Fruit fly (Drosophila melanogaster) whole organism, embryonic: ENCODE data around the gene CG14402.

ENCODE experiments used
- Atf-2 ChIP-seq: fragments of 200-800 bp; sonication (Bioruptor generic); optimal IDR thresholded peaks from 2 replicates; lab custom pipeline; 2016; ENCODE audit warnings: missing biosample characterization, missing genetic modification characterization
- B-H2 ChIP-seq: fragments of 200-800 bp; sonication (Bioruptor generic); optimal IDR thresholded peaks from 2 replicates; lab custom pipeline; 2018; ENCODE audit warnings: missing biosample characterization, mild to moderate bottlenecking, missing genetic modification characterization
- CG10209 ChIP-seq: fragments of 200-800 bp; sonication (Bioruptor generic); optimal IDR thresholded peaks from 3 replicates; lab custom pipeline; 2017; ENCODE audit warnings: missing biosample characterization, mild to moderate bottlenecking, missing genetic modification characterization, missing genetic modification reagents
- CG11085 ChIP-seq: fragments of 200-800 bp; sonication (Bioruptor generic); IDR thresholded peaks from 2 replicates; pipeline ENCODE4 v1.3.6; 2022; ENCODE audit warnings: missing biosample characterization, missing genetic modification characterization
- CG11560 ChIP-seq: fragments of 200-800 bp; sonication (Bioruptor generic); IDR thresholded peaks from 3 replicates; pipeline ENCODE4 v1.3.6; 2022; ENCODE audit warnings: missing biosample characterization, missing genetic modification characterization
- CG12744 ChIP-seq: fragments of 200-800 bp; sonication (Bioruptor generic); optimal IDR thresholded peaks from 2 replicates; lab custom pipeline; 2016; ENCODE audit warnings: missing biosample characterization, missing genetic modification characterization
- CG14050 ChIP-seq: fragments of 200-800 bp; sonication (Bioruptor generic); IDR thresholded peaks from 3 replicates; pipeline ENCODE4 v1.3.6; 2022; ENCODE audit warnings: missing biosample characterization, missing genetic modification characterization
- CG15601 ChIP-seq: fragments of 200-800 bp; sonication (Bioruptor generic); optimal IDR thresholded peaks from 3 replicates; lab custom pipeline; 2019; ENCODE audit warnings: missing biosample characterization, mild to moderate bottlenecking, missing genetic modification characterization, moderate library complexity
- CG17568 ChIP-seq: fragments of 200-800 bp; sonication (Bioruptor generic); optimal IDR thresholded peaks from 2 replicates; lab custom pipeline; 2018; ENCODE audit warnings: missing biosample characterization, mild to moderate bottlenecking, missing genetic modification characterization, moderate library complexity
- CG2120 ChIP-seq: fragments of 200-800 bp; sonication (Bioruptor generic); optimal IDR thresholded peaks from 3 replicates; lab custom pipeline; 2016; ENCODE audit warnings: missing biosample characterization, missing genetic modification characterization
- CG2199 ChIP-seq: fragments of 200-800 bp; sonication (Bioruptor generic); IDR thresholded peaks from 3 replicates; pipeline ENCODE4 v1.3.6; 2022; ENCODE audit warnings: missing biosample characterization, missing genetic modification characterization
- CG3995 ChIP-seq: fragments of 200-800 bp; sonication (Bioruptor generic); optimal IDR thresholded peaks from 3 replicates; lab custom pipeline; 2016; ENCODE audit warnings: missing biosample characterization, missing genetic modification characterization
- CG7372 ChIP-seq: fragments of 200-800 bp; sonication (Bioruptor generic); IDR thresholded peaks from 2 replicates; pipeline ENCODE4 v1.3.6; 2022; ENCODE audit warnings: missing biosample characterization, missing genetic modification characterization
- CG7839 ChIP-seq: fragments of 200-800 bp; sonication (Bioruptor generic); optimal IDR thresholded peaks from 3 replicates; lab custom pipeline; 2018; ENCODE audit warnings: missing biosample characterization, mild to moderate bottlenecking, missing genetic modification characterization, moderate library complexity
- CG9215 ChIP-seq: fragments of 200-800 bp; sonication (Bioruptor generic); IDR thresholded peaks from 2 replicates; pipeline ENCODE4 v1.3.6; 2022; ENCODE audit warnings: missing biosample characterization, missing genetic modification characterization
- CTCF ChIP-seq: fragments of 200-800 bp; sonication (Bioruptor generic); optimal IDR thresholded peaks from 2 replicates; lab custom pipeline; 2017; ENCODE audit warnings: missing biosample characterization, mild to moderate bottlenecking, missing genetic modification characterization, moderate library complexity
- CkIIα-i1 ChIP-seq: fragments of 200-800 bp; sonication (Bioruptor generic); IDR thresholded peaks from 2 replicates; pipeline ENCODE4 v1.3.6; 2022; ENCODE audit warnings: missing biosample characterization, missing genetic modification characterization
- Dek ChIP-seq: fragments of 200-800 bp; sonication (Bioruptor generic); optimal IDR thresholded peaks from 3 replicates; lab custom pipeline; 2019; ENCODE audit warnings: missing biosample characterization, mild to moderate bottlenecking, missing genetic modification characterization, moderate library complexity
- Ets97D ChIP-seq: fragments of 200-800 bp; sonication (Bioruptor generic); optimal IDR thresholded peaks from 3 replicates; lab custom pipeline; 2016; ENCODE audit warnings: missing biosample characterization, missing genetic modification characterization
- Hey ChIP-seq: fragments of 200-800 bp; sonication (Bioruptor generic); optimal IDR thresholded peaks from 3 replicates; lab custom pipeline; 2018; ENCODE audit warnings: missing biosample characterization, mild to moderate bottlenecking, missing genetic modification characterization
- Hr39 ChIP-seq: fragments of >200 bp; optimal IDR thresholded peaks from 2 replicates; lab custom pipeline; 2017
- Lim3 ChIP-seq: fragments of 200-800 bp; sonication (Bioruptor generic); IDR thresholded peaks from 2 replicates; pipeline ENCODE4 v1.3.6; 2022; ENCODE audit warnings: missing biosample characterization, missing genetic modification characterization
- Med ChIP-seq: fragments of 200-800 bp; sonication (Bioruptor generic); peaks from one replicate; lab custom pipeline; 2016; ENCODE audit warnings: missing biosample characterization, missing genetic modification characterization, mild to moderate bottlenecking, inconsistent platforms, moderate library complexity
- Rfx ChIP-seq: fragments of 200-800 bp; sonication (Bioruptor generic); IDR thresholded peaks from 2 replicates; pipeline ENCODE4 v1.3.6; 2022; ENCODE audit warnings: missing biosample characterization, missing genetic modification characterization
- Trl ChIP-seq, 3 experiments: fragments of >200 bp in 2 of 3; fragments of 200-800 bp in 1 of 3; sonication (Bioruptor generic) in 1 of 3; optimal IDR thresholded peaks; 2 replicates in 1 of 3; 3 replicates in 2 of 3; lab custom pipeline; 2016 to 2017; ENCODE audit warnings: missing biosample characterization in 1 of 3, missing genetic modification characterization in 1 of 3
- Usf ChIP-seq: fragments of 200-800 bp; sonication (Bioruptor generic); optimal IDR thresholded peaks from 2 replicates; lab custom pipeline; 2017; ENCODE audit warnings: missing genotype, missing biosample characterization, missing genetic modification characterization
- bigmax ChIP-seq: fragments of 200-800 bp; sonication (Bioruptor generic); optimal IDR thresholded peaks from 2 replicates; lab custom pipeline; 2018; ENCODE audit warnings: missing biosample characterization, mild to moderate bottlenecking, missing genetic modification characterization
- chinmo ChIP-seq: fragments of 200-800 bp; sonication (Bioruptor generic); IDR thresholded peaks from 4 replicates; pipeline ENCODE4 v1.3.6; 2022; ENCODE audit warnings: missing biosample characterization, missing genetic modification characterization; ENCODE audit not compliant: partially characterized antibody
- croc ChIP-seq: fragments of 200-800 bp; sonication (Bioruptor generic); conservative IDR thresholded peaks from 3 replicates; pipeline ENCODE4 v1.3.6; 2022; ENCODE audit warnings: missing biosample characterization, missing genetic modification characterization
- eve ChIP-seq, 2 experiments: fragments of >200 bp; optimal IDR thresholded peaks; 2 replicates each; lab custom pipeline; 2017; ENCODE audit warnings: missing biosample characterization in 2 of 2, missing genetic modification characterization in 2 of 2
- gfzf ChIP-seq: fragments of 200-800 bp; sonication (Bioruptor generic); optimal IDR thresholded peaks from 2 replicates; lab custom pipeline; 2016; ENCODE audit warnings: missing biosample characterization, mild to moderate bottlenecking, missing genetic modification characterization, moderate library complexity
- gro ChIP-seq: fragments of 200-800 bp; sonication (Bioruptor generic); optimal IDR thresholded peaks from 2 replicates; lab custom pipeline; 2016; ENCODE audit warnings: missing biosample characterization, missing genetic modification characterization
- inv ChIP-seq: fragments of 200-800 bp; sonication (Bioruptor generic); IDR thresholded peaks from 2 replicates; pipeline ENCODE4 v1.3.6; 2022; ENCODE audit warnings: missing biosample characterization, missing genetic modification characterization; ENCODE audit not compliant: partially characterized antibody
- lbe ChIP-seq: fragments of 200-800 bp; sonication (Bioruptor generic); optimal IDR thresholded peaks from 2 replicates; lab custom pipeline; 2016; ENCODE audit warnings: missing biosample characterization, mild to moderate bottlenecking, missing genetic modification characterization
- mirr ChIP-seq: fragments of 200-800 bp; sonication (Bioruptor generic); optimal IDR thresholded peaks from 3 replicates; lab custom pipeline; 2018; ENCODE audit warnings: missing biosample characterization, mild to moderate bottlenecking, missing genetic modification characterization
- phol ChIP-seq: fragments of 200-800 bp; sonication (Bioruptor generic); optimal IDR thresholded peaks from 3 replicates; lab custom pipeline; 2018; ENCODE audit warnings: missing biosample characterization, mild to moderate bottlenecking, missing genetic modification characterization, moderate library complexity
- pita ChIP-seq: fragments of 200-800 bp; sonication (Bioruptor generic); optimal IDR thresholded peaks from 2 replicates; lab custom pipeline; 2017; ENCODE audit warnings: missing biosample characterization, mild to moderate bottlenecking, missing genetic modification characterization
- ro ChIP-seq: fragments of 200-800 bp; sonication (Bioruptor generic); IDR thresholded peaks from 2 replicates; pipeline ENCODE4 v1.3.6; 2022; ENCODE audit warnings: missing biosample characterization, missing genetic modification characterization
- run ChIP-seq: fragments of 200-800 bp; sonication (Bioruptor generic); optimal IDR thresholded peaks from 3 replicates; lab custom pipeline; 2018; ENCODE audit warnings: missing biosample characterization, mild to moderate bottlenecking, missing genetic modification characterization
- sim ChIP-seq: fragments of 200-800 bp; sonication (Bioruptor generic); IDR thresholded peaks from 2 replicates; pipeline ENCODE4 v1.3.6; 2022; ENCODE audit warnings: missing biosample characterization, missing genetic modification characterization
- stwl ChIP-seq: fragments of 200-800 bp; sonication (Bioruptor generic); optimal IDR thresholded peaks from 3 replicates; lab custom pipeline; 2018; ENCODE audit warnings: missing biosample characterization, mild to moderate bottlenecking, missing genetic modification characterization, moderate library complexity
- sug ChIP-seq: fragments of 200-800 bp; optimal IDR thresholded peaks from 2 replicates; lab custom pipeline; 2019; ENCODE audit warnings: missing biosample characterization, mild to moderate bottlenecking, missing genetic modification characterization, moderate library complexity
- usp ChIP-seq: fragments of >200 bp; optimal IDR thresholded peaks from 2 replicates; lab custom pipeline; 2017; ENCODE audit warnings: missing biosample characterization, missing genetic modification characterization
- vvl ChIP-seq: fragments of 200-800 bp; sonication (Bioruptor generic); IDR thresholded peaks from 2 replicates; pipeline ENCODE4 v1.3.6; 2022; ENCODE audit warnings: missing biosample characterization, missing genetic modification characterization
- zen2 ChIP-seq: fragments of 200-800 bp; sonication (Bioruptor generic); IDR thresholded peaks from 3 replicates; pipeline ENCODE4 v1.3.6; 2022; ENCODE audit warnings: missing biosample characterization, missing genetic modification characterization; ENCODE audit not compliant: partially characterized antibody

The CG14402 gene

dm6 chr2L:20831060-20831459 lies 18.0 kb upstream of the CG14402 start, which contains the start of gene CG31674 (continued):
- TF ChIP-seq eve (GFP tag; optimal IDR thresholded peaks at IDR 0.05; lab: Kevin White, UChicago) = peak in 1 of 2 experiments; percentile 59
- TF ChIP-seq sim (GFP tag; lab: Robert Waterston, UW) = no peak
- TF ChIP-seq CG7839 (tag; lab: Kevin White, UChicago) = peak; percentile 20
- TF ChIP-seq run (tag; lab: Kevin White, UChicago) = no peak
- TF ChIP-seq zen2 (GFP tag; lab: Robert Waterston, UW) = peak; percentile 30; the same call in 1 of the 3 replicates
- peak; percentile 5 for TF ChIP-seq bigmax (GFP tag; lab: Kevin White, UChicago)
- no peak for TF ChIP-seq CG11560 (tag; lab: Robert Waterston, UW)
- peak; percentile 94; the same call in 2 of the 4 replicates for TF ChIP-seq chinmo (GFP tag; lab: Robert Waterston, UW)
- peak; percentile 47 for TF ChIP-seq gro
- peak; percentile 66 for TF ChIP-seq B-H2 (GFP tag; lab: Kevin White, UChicago)
- peak; percentile 64; the same call in 1 of the 3 replicates for TF ChIP-seq CG2199
- no peak for TF ChIP-seq Dek
- peak; percentile 0 for TF ChIP-seq CG2120 (GFP tag; lab: Kevin White, UChicago)
- peak; percentile 1 for TF ChIP-seq CG17568 (GFP tag; lab: Kevin White, UChicago)
- TF ChIP-seq Trl (optimal IDR thresholded peaks at IDR 0.05; lab: Kevin White, UChicago) = peak; percentile 47 to 81
- TF ChIP-seq Trl (GFP tag; optimal IDR thresholded peaks at IDR 0.05; lab: Kevin White, UChicago) = no peak

dm6 chr2L:20835501-20835900 lies 13.6 kb upstream of the CG14402 start, which contains the start of gene Oseg5:
Oseg5 (minus strand) TSS chr2L:20835840.
- peak; percentile 15 for TF ChIP-seq sug
- TF ChIP-seq gfzf (GFP tag; lab: Kevin White, UChicago) = peak; percentile 47
- TF ChIP-seq CG15601 (tag; lab: Kevin White, UChicago) = peak; percentile 67
- TF ChIP-seq mirr (GFP tag; lab: Kevin White, UChicago) = no peak
- 0 out of 2 replicates have a peak, but pooled peaks have one; percentile 20 for TF ChIP-seq vvl (GFP tag; lab: Robert Waterston, UW)
- peak; percentile 30 for TF ChIP-seq Ets97D
- peak; percentile 78 for TF ChIP-seq CTCF
- no peak for TF ChIP-seq CkIIα-i1 (GFP tag; lab: Robert Waterston, UW)
- peak; percentile 67 for TF ChIP-seq phol (tag; lab: Kevin White, UChicago)
- peak; percentile 18 for TF ChIP-seq Med (GFP tag; lab: Kevin White, UChicago)
- TF ChIP-seq pita (GFP tag; lab: Kevin White, UChicago) = peak; percentile 54
- 0 out of 3 replicates have a peak, but pooled peaks have one; percentile 51 for TF ChIP-seq CG2199
- peak; percentile 96 for TF ChIP-seq Rfx (GFP tag; lab: Robert Waterston, UW)
- TF ChIP-seq stwl (tag; lab: Kevin White, UChicago) = peak; percentile 1
- TF ChIP-seq Hr39 (lab: Kevin White, UChicago) = no peak

DNA sequence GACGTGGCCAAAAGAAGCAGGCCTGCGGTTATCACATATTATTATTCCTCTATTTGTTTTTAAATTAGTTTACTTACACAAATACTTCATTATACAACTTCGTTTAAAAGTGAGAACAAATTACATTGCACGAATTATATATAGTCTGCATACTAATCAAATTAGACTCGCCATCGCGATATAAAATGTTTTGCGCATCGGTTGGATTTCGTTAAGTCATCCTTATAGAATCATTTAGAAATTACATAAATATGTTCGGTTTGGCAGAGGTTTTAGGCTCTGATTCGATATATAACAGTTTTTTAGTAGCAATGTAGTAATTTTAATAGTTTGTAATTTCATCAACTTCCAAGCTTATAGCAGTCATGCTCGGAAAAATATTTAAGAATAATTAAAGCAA lies 11.2 kb upstream of the CG14402 start, which contains the start of gene Spn38F:
Gene Spn38F (minus strand): TSS at position 101 of the 400 bp plus-strand sequence.
- TF ChIP-seq CG9215 (GFP tag; lab: Robert Waterston, UW) = no peak
- TF ChIP-seq CG3995 (GFP tag; lab: Kevin White, UChicago) = no peak
- no peak for TF ChIP-seq ro (GFP tag; lab: Robert Waterston, UW)
- no peak for TF ChIP-seq lbe (GFP tag; lab: Kevin White, UChicago)
- TF ChIP-seq Usf (GFP tag; lab: Kevin White, UChicago) = no peak
- no peak for TF ChIP-seq CG14050 (GFP tag; lab: Robert Waterston, UW)
- TF ChIP-seq Hey (tag; lab: Kevin White, UChicago) = no peak
- TF ChIP-seq CG12744 = no peak
- no peak for TF ChIP-seq inv (GFP tag; lab: Robert Waterston, UW)
- TF ChIP-seq Atf-2 (GFP tag; lab: Kevin White, UChicago) = no peak
- no peak for TF ChIP-seq CG10209
- TF ChIP-seq croc (GFP tag; lab: Robert Waterston, UW) = no peak
- no peak for TF ChIP-seq CG7372 (GFP tag; lab: Robert Waterston, UW)
- TF ChIP-seq Lim3 = no peak
- no peak for TF ChIP-seq CG11085 (GFP tag; lab: Robert Waterston, UW)
- TF ChIP-seq usp (GFP tag; lab: Kevin White, UChicago) = no peak
